Worm (Caenorhabditis elegans): ENCODE measurements around the gene cubn-1.
A peak's percentile ranks its signal among the peaks of the same experiment; 100 is the strongest.

cubn-1 gene

ce11 chrV:12649636-12650035 is 38.5 kb downstream of the cubn-1 start, which contains the start of gene lin-25:
Gene lin-25 (plus strand): TSS chrV:12649925.
- peak; percentile 43 for TF ChIP-seq tbx-2 (tag; optimal IDR thresholded peaks at IDR 0.05)
- TF ChIP-seq tbx-7 (tag; optimal IDR thresholded peaks at IDR 0.05): no peak
- TF ChIP-seq nfya-1 (tag; optimal IDR thresholded peaks at IDR 0.05): peak; percentile 6
- no peak for TF ChIP-seq lim-6 (tag; optimal IDR thresholded peaks at IDR 0.05)
- TF ChIP-seq ceh-24 (tag; optimal IDR thresholded peaks at IDR 0.05): no peak
- no peak for TF ChIP-seq sox-4 (tag; optimal IDR thresholded peaks at IDR 0.05)
- TF ChIP-seq zip-5 (tag; optimal IDR thresholded peaks at IDR 0.05): no peak
- TF ChIP-seq C38D4.7 (GFP tag; optimal IDR thresholded peaks at IDR 0.05): no peak
- no peak for TF ChIP-seq gmeb-2 (tag; optimal IDR thresholded peaks at IDR 0.05)
- no peak for TF ChIP-seq elt-2 (tag; optimal IDR thresholded peaks at IDR 0.05)
- peak; percentile 57 for TF ChIP-seq ceh-2 (tag; optimal IDR thresholded peaks at IDR 0.05)
- peak; percentile 41 for TF ChIP-seq ets-4 (tag; optimal IDR thresholded peaks at IDR 0.05)
- peak; percentile 67 for TF ChIP-seq ceh-31 (tag; optimal IDR thresholded peaks at IDR 0.05)
- peak; percentile 50 for TF ChIP-seq unc-42 (tag; optimal IDR thresholded peaks at IDR 0.05)
- no peak for TF ChIP-seq rnt-1 (tag; optimal IDR thresholded peaks at IDR 0.05)
- TF ChIP-seq pag-3 (tag; optimal IDR thresholded peaks at IDR 0.05; ENCODE audit: borderline replicate concordance): no peak
- no peak for TF ChIP-seq pha-4 (tag; optimal IDR thresholded peaks at IDR 0.05)
- TF ChIP-seq T23F11.4 (GFP tag; optimal IDR thresholded peaks at IDR 0.05): no peak

- TF ChIP-seq ceh-2 (tag; optimal IDR thresholded peaks at IDR 0.05) (no peak), pha-2 (tag; optimal IDR thresholded peaks at IDR 0.05) (no peak), lim-6 (tag; optimal IDR thresholded peaks at IDR 0.05) (no peak), hlh-15 (tag; optimal IDR thresholded peaks at IDR 0.05) (no peak), ceh-18 (tag; optimal IDR thresholded peaks at IDR 0.05) (no peak), ama-1 (optimal IDR thresholded peaks at IDR 0.05) (no peak), sox-4 (tag; optimal IDR thresholded peaks at IDR 0.05) (no peak), gmeb-2 (tag; optimal IDR thresholded peaks at IDR 0.05) (no peak), tbx-2 (tag; optimal IDR thresholded peaks at IDR 0.05) (no peak), ceh-45 (GFP tag; IDR thresholded peaks at IDR 0.05) (no peak), elt-4 (tag; optimal IDR thresholded peaks at IDR 0.05) (no peak), ttx-3 (tag; optimal IDR thresholded peaks at IDR 0.05) (no peak), F13H6.1 (tag; optimal IDR thresholded peaks at IDR 0.05) (no peak), hlh-6 (tag; optimal IDR thresholded peaks at IDR 0.05) (no peak), T23F11.4 (GFP tag; optimal IDR thresholded peaks at IDR 0.05) (no peak), ceh-34 (tag; optimal IDR thresholded peaks at IDR 0.05) (no peak)
These were observed 47.0 kb downstream of the cubn-1 start, which contains the start of gene W05B10.6 for ce11 chrV:12658142-12658541. Gene W05B10.6 (minus strand): TSS chrV:12658242.

ce11 chrV:12659426-12659825 is 48.3 kb downstream of the cubn-1 start, which contains the start of gene ccch-3:
Gene ccch-3 (minus strand): TSS chrV:12659687.
- TF ChIP-seq ceh-48 (tag; optimal IDR thresholded peaks at IDR 0.05): no peak
- peak; percentile 4 for TF ChIP-seq ztf-16 (tag; optimal IDR thresholded peaks at IDR 0.05)
- TF ChIP-seq Y22D7AL.16 (tag; optimal IDR thresholded peaks at IDR 0.05): no peak
- peak; percentile 14 for TF ChIP-seq ceh-31 (tag; optimal IDR thresholded peaks at IDR 0.05)
- TF ChIP-seq nhr-232 (tag; optimal IDR thresholded peaks at IDR 0.05): no peak
- TF ChIP-seq unc-42 (tag; optimal IDR thresholded peaks at IDR 0.05): peak; percentile 83
- no peak for TF ChIP-seq odd-2 (tag; optimal IDR thresholded peaks at IDR 0.05)
- TF ChIP-seq sox-2 (GFP tag; IDR thresholded peaks at IDR 0.05): no peak
- no peak for TF ChIP-seq ceh-9 (tag; optimal IDR thresholded peaks at IDR 0.05)
- peak; percentile 37 for TF ChIP-seq hlh-30 (tag; optimal IDR thresholded peaks at IDR 0.05; ENCODE audit: insufficient read depth)

- TF ChIP-seq hlh-30 (tag; optimal IDR thresholded peaks at IDR 0.05; ENCODE audit: insufficient read depth): no peak
- no peak for TF ChIP-seq ceh-45 (GFP tag; IDR thresholded peaks at IDR 0.05)
- no peak for TF ChIP-seq sox-4 (tag; optimal IDR thresholded peaks at IDR 0.05)
These were observed 49.2 kb downstream of the cubn-1 start, which contains the start of gene his-74 for ce11 chrV:12660280-12660818. Gene his-74 (minus strand): TSS chrV:12660330.

Data from whole organism, late embryonic.